Worm (Caenorhabditis elegans) whole organism, young adult: ENCODE data around the gene cng-3.

Experiments used
- B0336.3 ChIP-seq: fragments of 200-800 bp; sonication (Bioruptor generic); IDR thresholded peaks from 2 replicates; pipeline ENCODE4 v1.3.6; 2022; ENCODE audit warnings: missing genetic modification characterization, missing compliant biosample characterization
- C17E4.6 ChIP-seq: fragments of 200-800 bp; sonication (Bioruptor generic); IDR thresholded peaks from 2 replicates; pipeline ENCODE4 v1.3.6; 2022; ENCODE audit warnings: missing genetic modification reagents, missing genetic modification characterization, missing compliant biosample characterization
- F10E7.11 ChIP-seq: sonication (generic microtip); optimal IDR thresholded peaks from 2 replicates; lab custom pipeline; 2017; ENCODE audit warnings: mild to moderate bottlenecking, missing genetic modification characterization, moderate library complexity, missing compliant biosample characterization
- F33H1.4 ChIP-seq: fragments of 200-800 bp; sonication (Bioruptor generic); IDR thresholded peaks from 2 replicates; pipeline ENCODE4 v1.3.6; 2022; ENCODE audit warnings: missing genetic modification reagents, missing genetic modification characterization, missing compliant biosample characterization
- F49E8.2 ChIP-seq: sonication (generic microtip); optimal IDR thresholded peaks from 3 replicates; lab custom pipeline; 2017; ENCODE audit warnings: missing genetic modification characterization, mild to moderate bottlenecking, missing compliant biosample characterization, antibody characterized with exemption, moderate library complexity; ENCODE audit not compliant: insufficient read depth
- K12H6.12 ChIP-seq: fragments of 200-800 bp; sonication (Bioruptor generic); optimal IDR thresholded peaks from 2 replicates; lab custom pipeline; 2018; ENCODE audit warnings: mild to moderate bottlenecking, missing genetic modification characterization, missing compliant biosample characterization
- T07F8.4 ChIP-seq: sonication (generic microtip); optimal IDR thresholded peaks from 2 replicates; lab custom pipeline; 2016; ENCODE audit warnings: mild to moderate bottlenecking, missing genetic modification characterization, moderate library complexity, missing compliant biosample characterization
- Y67H2A.10 ChIP-seq: fragments of 200-800 bp; sonication (Bioruptor generic); conservative IDR thresholded peaks from 2 replicates; pipeline ENCODE4 v1.3.6; 2022; ENCODE audit warnings: missing genetic modification reagents, missing genetic modification characterization, missing compliant biosample characterization
- ama-1 ChIP-seq, 3 experiments: fragments of 150-350 bp in 1 of 3; sonication (generic microtip) in 2 of 3; optimal IDR thresholded peaks; 2 replicates each; lab custom pipeline; 2014 to 2018; ENCODE audit warnings: missing biosample characterization in 2 of 3, missing genetic modification characterization in 2 of 3, missing genetic modification reagents in 2 of 3
- aptf-2 ChIP-seq: fragments of 200-800 bp; sonication (Bioruptor generic); conservative IDR thresholded peaks from 2 replicates; pipeline ENCODE4 v1.3.6; 2022; ENCODE audit warnings: missing genetic modification reagents, missing genetic modification characterization, missing compliant biosample characterization
- aptf-3 ChIP-seq: fragments of 200-800 bp; sonication (Bioruptor generic); IDR thresholded peaks from 2 replicates; pipeline ENCODE4 v1.3.6; 2022; ENCODE audit warnings: missing genetic modification characterization, missing compliant biosample characterization
- atf-7 ChIP-seq: sonication (generic microtip); optimal IDR thresholded peaks from 2 replicates; lab custom pipeline; 2017; ENCODE audit warnings: mild to moderate bottlenecking, missing genetic modification characterization, missing compliant biosample characterization
- cebp-1 ChIP-seq, 2 experiments: fragments of 200-800 bp in 1 of 2; sonication (Bioruptor generic) in 1 of 2; sonication (generic microtip) in 1 of 2; IDR thresholded peaks in 1 of 2; optimal IDR thresholded peaks in 1 of 2; 2 replicates each; pipeline versions ENCODE4 v1.3.6 to Lab custom; 2017 to 2022; ENCODE audit warnings: missing compliant biosample characterization in 2 of 2, missing genetic modification characterization in 2 of 2, mild to moderate bottlenecking in 1 of 2, missing genetic modification reagents in 1 of 2, moderate library complexity in 1 of 2
- ceh-100 ChIP-seq: fragments of 200-800 bp; sonication (Bioruptor generic); IDR thresholded peaks from 2 replicates; pipeline ENCODE4 v1.3.6; 2022; ENCODE audit warnings: missing genetic modification reagents, missing genetic modification characterization, missing compliant biosample characterization
- ceh-40 ChIP-seq: fragments of 200-800 bp; sonication (Bioruptor generic); IDR thresholded peaks from 2 replicates; pipeline ENCODE4 v1.3.6; 2022; ENCODE audit warnings: missing genetic modification characterization, missing compliant biosample characterization
- chd-7 ChIP-seq: sonication (generic microtip); optimal IDR thresholded peaks from 2 replicates; lab custom pipeline; 2016; ENCODE audit warnings: mild to moderate bottlenecking, missing genetic modification characterization, moderate library complexity, missing compliant biosample characterization
- die-1 ChIP-seq: sonication (generic microtip); optimal IDR thresholded peaks from 2 replicates; lab custom pipeline; 2016; ENCODE audit warnings: missing genotype, mild to moderate bottlenecking, missing genetic modification characterization, missing compliant biosample characterization
- dpff-1 ChIP-seq: sonication (generic microtip); optimal IDR thresholded peaks from 2 replicates; lab custom pipeline; 2017; ENCODE audit warnings: mild to moderate bottlenecking, missing genetic modification characterization, missing compliant biosample characterization
- efl-1 ChIP-seq: fragments of 150-350 bp; optimal IDR thresholded peaks from 2 replicates; lab custom pipeline; 2014; ENCODE audit warnings: missing biosample characterization, missing genetic modification reagents, missing genetic modification characterization
- egrh-3 ChIP-seq: fragments of 200-800 bp; sonication (Bioruptor generic); IDR thresholded peaks from 2 replicates; pipeline ENCODE4 v1.3.6; 2022; ENCODE audit warnings: missing genetic modification reagents, missing genetic modification characterization, missing compliant biosample characterization
- ets-4 ChIP-seq: fragments of 200-800 bp; sonication (Bioruptor generic); optimal IDR thresholded peaks from 2 replicates; lab custom pipeline; 2018; ENCODE audit warnings: mild to moderate bottlenecking, missing genetic modification characterization, missing compliant biosample characterization
- fkh-3 ChIP-seq: sonication (generic microtip); optimal IDR thresholded peaks from 2 replicates; lab custom pipeline; 2016; ENCODE audit warnings: mild to moderate bottlenecking, missing genetic modification characterization, missing compliant biosample characterization
- hlh-26 ChIP-seq: fragments of 200-800 bp; sonication (Bioruptor generic); conservative IDR thresholded peaks from 2 replicates; pipeline ENCODE4 v1.3.6; 2022; ENCODE audit warnings: missing genetic modification reagents, missing genetic modification characterization, missing compliant biosample characterization
- hrde-1 ChIP-seq: sonication (generic microtip); optimal IDR thresholded peaks from 2 replicates; lab custom pipeline; 2016; ENCODE audit warnings: missing genetic modification characterization, mild to moderate bottlenecking, missing compliant biosample characterization, moderate library complexity, missing genotype, missing genetic modification reagents, borderline replicate concordance
- let-526 ChIP-seq: fragments of 200-800 bp; sonication (Bioruptor generic); IDR thresholded peaks from 2 replicates; pipeline ENCODE4 v1.3.6; 2022; ENCODE audit warnings: missing genetic modification reagents, missing genetic modification characterization, missing compliant biosample characterization
- let-607 ChIP-seq, 2 experiments: fragments of 200-800 bp in 1 of 2; sonication (Bioruptor generic) in 1 of 2; sonication (generic microtip) in 1 of 2; optimal IDR thresholded peaks; 2 replicates each; lab custom pipeline; 2016 to 2018; ENCODE audit warnings: mild to moderate bottlenecking in 2 of 2, missing compliant biosample characterization in 2 of 2, missing genetic modification characterization in 2 of 2, moderate library complexity in 2 of 2, missing genotype in 1 of 2
- lin-40 ChIP-seq: sonication (generic microtip); optimal IDR thresholded peaks from 2 replicates; lab custom pipeline; 2016; ENCODE audit warnings: missing genetic modification characterization, mild to moderate bottlenecking, missing compliant biosample characterization, missing genotype, missing genetic modification reagents
- lsy-27 ChIP-seq: sonication (generic microtip); optimal IDR thresholded peaks from 2 replicates; lab custom pipeline; 2017; ENCODE audit warnings: missing genetic modification characterization, mild to moderate bottlenecking, missing compliant biosample characterization, antibody characterized with exemption, missing genotype, borderline replicate concordance; ENCODE audit not compliant: insufficient read depth
- madf-10 ChIP-seq: sonication (generic microtip); optimal IDR thresholded peaks from 2 replicates; lab custom pipeline; 2016; ENCODE audit warnings: mild to moderate bottlenecking, missing genetic modification characterization, missing compliant biosample characterization
- madf-3 ChIP-seq: fragments of 200-800 bp; sonication (Bioruptor generic); IDR thresholded peaks from 2 replicates; pipeline ENCODE4 v1.3.6; 2022; ENCODE audit warnings: missing genetic modification reagents, missing genetic modification characterization, missing compliant biosample characterization
- madf-8 ChIP-seq: fragments of 200-800 bp; sonication (Bioruptor generic); conservative IDR thresholded peaks from 2 replicates; pipeline ENCODE4 v1.3.6; 2022; ENCODE audit warnings: missing genetic modification reagents, missing genetic modification characterization, missing compliant biosample characterization
- mxl-1 ChIP-seq: sonication (generic microtip); optimal IDR thresholded peaks from 2 replicates; lab custom pipeline; 2016; ENCODE audit warnings: missing genetic modification characterization, missing compliant biosample characterization
- nfya-1 ChIP-seq: sonication (generic microtip); optimal IDR thresholded peaks from 2 replicates; lab custom pipeline; 2017; ENCODE audit warnings: antibody characterized with exemption, missing compliant biosample characterization, missing genetic modification characterization, borderline replicate concordance; ENCODE audit not compliant: insufficient read depth
- rcor-1 ChIP-seq: fragments of 200-800 bp; sonication (Bioruptor generic); IDR thresholded peaks from 2 replicates; pipeline ENCODE4 v1.3.6; 2022; ENCODE audit warnings: missing genetic modification reagents, missing genetic modification characterization, missing compliant biosample characterization
- rpc-1 ChIP-seq, 2 experiments: fragments of 150-350 bp in 1 of 2; sonication (generic microtip) in 1 of 2; optimal IDR thresholded peaks; 2 replicates each; lab custom pipeline; 2014 to 2018; ENCODE audit warnings: missing biosample characterization in 1 of 2, missing genetic modification characterization in 1 of 2, missing genetic modification reagents in 1 of 2, missing genotype in 1 of 2
- snpc-1.1 ChIP-seq: sonication (generic microtip); optimal IDR thresholded peaks from 2 replicates; lab custom pipeline; 2017; ENCODE audit warnings: missing genetic modification characterization, mild to moderate bottlenecking, missing compliant biosample characterization, antibody characterized with exemption, moderate library complexity, missing genotype, missing genetic modification reagents; ENCODE audit not compliant: insufficient read depth
- sptf-2 ChIP-seq: fragments of 200-800 bp; sonication (Bioruptor generic); optimal IDR thresholded peaks from 2 replicates; lab custom pipeline; 2018; ENCODE audit warnings: mild to moderate bottlenecking, missing genetic modification characterization, missing compliant biosample characterization
- tlf-1 ChIP-seq: fragments of 200-800 bp; sonication (Bioruptor generic); optimal IDR thresholded peaks from 2 replicates; lab custom pipeline; 2018; ENCODE audit warnings: mild to moderate bottlenecking, missing genetic modification characterization, missing compliant biosample characterization
- xnd-1 ChIP-seq: sonication (generic microtip); optimal IDR thresholded peaks from 2 replicates; lab custom pipeline; 2016; ENCODE audit warnings: missing genotype, missing genetic modification reagents, missing genetic modification characterization, missing compliant biosample characterization
- ztf-22 ChIP-seq: fragments of 200-800 bp; sonication (Bioruptor generic); optimal IDR thresholded peaks from 2 replicates; lab custom pipeline; 2018; ENCODE audit warnings: mild to moderate bottlenecking, missing genetic modification characterization, moderate library complexity, missing compliant biosample characterization
- ztf-26 ChIP-seq: sonication (generic microtip); optimal IDR thresholded peaks from 2 replicates; lab custom pipeline; 2017; ENCODE audit warnings: missing genetic modification characterization, missing compliant biosample characterization
- ztf-3 ChIP-seq: fragments of 200-800 bp; sonication (Bioruptor generic); optimal IDR thresholded peaks from 2 replicates; lab custom pipeline; 2018; ENCODE audit warnings: mild to moderate bottlenecking, missing genetic modification characterization, missing compliant biosample characterization

The cng-3 gene

ce11 chrIV:9498088-9498487, 17.3 kb upstream of the cng-3 start, which contains the start of gene sru-4:
Gene sru-4 (plus strand): TSS chrIV:9498388.
- TF ChIP-seq fkh-3 (tag; lab: Kevin White, UChicago) = no peak
- no peak for TF ChIP-seq F10E7.11 (tag; lab: Kevin White, UChicago)
- no peak for TF ChIP-seq xnd-1 (tag; lab: Kevin White, UChicago)
- TF ChIP-seq madf-3 = no peak
- TF ChIP-seq F33H1.4 (GFP tag; lab: Robert Waterston, UW) = no peak
- TF ChIP-seq mxl-1 (tag; lab: Kevin White, UChicago) = no peak
- no peak for TF ChIP-seq K12H6.12 (tag; lab: Kevin White, UChicago)
- no peak for TF ChIP-seq ama-1 (optimal IDR thresholded peaks at IDR 0.05; lab: Kevin White, UChicago)
- TF ChIP-seq ama-1 (GFP tag; optimal IDR thresholded peaks at IDR 0.05; lab: Kevin White, UChicago) = no peak
- TF ChIP-seq rcor-1 = no peak
- no peak for TF ChIP-seq rpc-1 (optimal IDR thresholded peaks at IDR 0.05; lab: Kevin White, UChicago)
- TF ChIP-seq rpc-1 (tag; optimal IDR thresholded peaks at IDR 0.05; lab: Kevin White, UChicago) = no peak
- no peak for TF ChIP-seq ztf-3
- TF ChIP-seq cebp-1 (GFP tag; IDR thresholded peaks at IDR 0.05; lab: Robert Waterston, UW) = no peak
- no peak for TF ChIP-seq cebp-1 (tag; optimal IDR thresholded peaks at IDR 0.05; lab: Kevin White, UChicago)
- no peak for TF ChIP-seq snpc-1.1 (tag; lab: Kevin White, UChicago)
- TF ChIP-seq dpff-1 (tag; lab: Kevin White, UChicago) = no peak
- no peak for TF ChIP-seq ets-4 (GFP tag; lab: Kevin White, UChicago)
- TF ChIP-seq B0336.3 = no peak
- no peak for TF ChIP-seq let-526 (GFP tag; lab: Robert Waterston, UW)
- TF ChIP-seq nfya-1 (tag; lab: Kevin White, UChicago) = no peak
- TF ChIP-seq tlf-1 (GFP tag; lab: Kevin White, UChicago) = no peak

- no peak for TF ChIP-seq hlh-26 (GFP tag; lab: Robert Waterston, UW)
- TF ChIP-seq hrde-1 = no peak
- TF ChIP-seq chd-7 = no peak
- TF ChIP-seq lsy-27 (tag; lab: Kevin White, UChicago) = no peak
- TF ChIP-seq snpc-1.1 (tag; lab: Kevin White, UChicago) = no peak
- TF ChIP-seq lin-40 (tag; lab: Kevin White, UChicago) = no peak
- TF ChIP-seq T07F8.4 = no peak
- TF ChIP-seq efl-1 = no peak
- no peak for TF ChIP-seq aptf-2 (GFP tag; lab: Robert Waterston, UW)
- no peak for TF ChIP-seq atf-7 (tag; lab: Kevin White, UChicago)
- no peak for TF ChIP-seq F33H1.4 (GFP tag; lab: Robert Waterston, UW)
- no peak for TF ChIP-seq ceh-40
- TF ChIP-seq madf-8 (GFP tag; lab: Robert Waterston, UW) = no peak
These were observed 15.5 kb upstream of the cng-3 start, which contains the start of gene sru-3 for ce11 chrIV:9496306-9496705. Gene sru-3 (plus strand): TSS chrIV:9496606.

- no peak for TF ChIP-seq madf-10
- no peak for TF ChIP-seq aptf-3 (GFP tag; lab: Robert Waterston, UW)
- TF ChIP-seq efl-1 = no peak
- no peak for TF ChIP-seq C17E4.6 (GFP tag; lab: Robert Waterston, UW)
- no peak for TF ChIP-seq dpff-1 (tag; lab: Kevin White, UChicago)
- TF ChIP-seq egrh-3 (GFP tag; lab: Robert Waterston, UW) = no peak
- no peak for TF ChIP-seq ztf-26 (tag; lab: Kevin White, UChicago)
- no peak for TF ChIP-seq F10E7.11 (tag; lab: Kevin White, UChicago)
- TF ChIP-seq sptf-2 (GFP tag; lab: Kevin White, UChicago) = no peak
- no peak for TF ChIP-seq ceh-100 (GFP tag; lab: Robert Waterston, UW)
- TF ChIP-seq Y67H2A.10 (GFP tag; lab: Robert Waterston, UW) = no peak
- no peak for TF ChIP-seq let-607 (tag; optimal IDR thresholded peaks at IDR 0.05; lab: Kevin White, UChicago)
- no peak for TF ChIP-seq rpc-1 (optimal IDR thresholded peaks at IDR 0.05; lab: Kevin White, UChicago)
- TF ChIP-seq rpc-1 (tag; optimal IDR thresholded peaks at IDR 0.05; lab: Kevin White, UChicago) = no peak
- no peak for TF ChIP-seq ztf-22 (GFP tag; lab: Kevin White, UChicago)
- TF ChIP-seq die-1 (tag; lab: Kevin White, UChicago) = no peak
- no peak for TF ChIP-seq F49E8.2 (tag; lab: Kevin White, UChicago)
These were observed 9.5 kb upstream of the cng-3 start, which contains the start of gene sru-6 for ce11 chrIV:9490320-9490719. Gene sru-6 (plus strand): TSS chrIV:9490620.
